Fruit fly (Drosophila melanogaster) whole organism: ENCODE measurements around the gene Vps26.

ENCODE experiments used
- CG8478 ChIP-seq: fragments of >200 bp; optimal IDR thresholded peaks from 2 replicates; lab custom pipeline; 2018; ENCODE audit warnings: inconsistent platforms
- Dll ChIP-seq: fragments of >200 bp; optimal IDR thresholded peaks from 2 replicates; lab custom pipeline; 2017
- psq ChIP-seq: fragments of >200 bp; optimal IDR thresholded peaks from 2 replicates; lab custom pipeline; 2017
- usp ChIP-seq: fragments of >200 bp; optimal IDR thresholded peaks from 2 replicates; lab custom pipeline; 2017; ENCODE audit warnings: missing biosample characterization, missing genetic modification characterization, mixed read lengths

dm6 chrX:1842875-1843274 lies 30.8 kb upstream of the Vps26 start:
- TF ChIP-seq psq (lab: Kevin White, UChicago) (no peak), Dll (lab: Kevin White, UChicago) (no peak), CG8478 (lab: Kevin White, UChicago) (no peak), usp (GFP tag; lab: Kevin White, UChicago) (no peak)
